Fruit fly (Drosophila melanogaster): ENCODE results near the gene CG3552.
A peak's percentile ranks its signal among the peaks of the same experiment; 100 is the strongest.

Gene CG3552

dm6 chr3L:9426656-9427294, 29.3 kb upstream of the CG3552 start, which contains the start of the genes Atat and Shc (continued):
- TF ChIP-seq pros (GFP tag; optimal IDR thresholded peaks at IDR 0.05) (peak; percentile 21), CG3065 (GFP tag; optimal IDR thresholded peaks at IDR 0.05) (peak; percentile 98), sima (GFP tag; optimal IDR thresholded peaks at IDR 0.05) (peak; percentile 98), crc (GFP tag; optimal IDR thresholded peaks at IDR 0.05) (peak; percentile 98), CG7271 (tag; optimal IDR thresholded peaks at IDR 0.05) (peak; percentile 96), dm (GFP tag; optimal IDR thresholded peaks at IDR 0.05) (peak; percentile 99), cg (GFP tag; optimal IDR thresholded peaks at IDR 0.05) (peak; percentile 2), CG8359 (GFP tag; optimal IDR thresholded peaks at IDR 0.05; ENCODE audit: borderline replicate concordance) (peak; percentile 90), nerfin-2 (GFP tag; IDR thresholded peaks at IDR 0.05; ENCODE audit: partially characterized antibody) (peak; percentile 77), Meics (GFP tag; optimal IDR thresholded peaks at IDR 0.05) (peak; percentile 99), CG9437 (GFP tag; optimal IDR thresholded peaks at IDR 0.05) (peak; percentile 77), CG1024 (GFP tag; IDR thresholded peaks at IDR 0.05) (peak; percentile 96), stc (GFP tag; IDR thresholded peaks at IDR 0.05) (peak; percentile 98), CG1233 (GFP tag; optimal IDR thresholded peaks at IDR 0.05) (peak; percentile 98), CG17568 (GFP tag; optimal IDR thresholded peaks at IDR 0.05) (peak; percentile 95), onecut (GFP tag; IDR thresholded peaks at IDR 0.05) (peak; percentile 94), vfl (GFP tag; optimal IDR thresholded peaks at IDR 0.05) (peak; percentile 99), luna (GFP tag; optimal IDR thresholded peaks at IDR 0.05) (peak; percentile 99), CG7357 (GFP tag; IDR thresholded peaks at IDR 0.05) (peak; percentile 98), maf-S (GFP tag; optimal IDR thresholded peaks at IDR 0.05) (peak; percentile 99), Mad (GFP tag; optimal IDR thresholded peaks at IDR 0.05) (peak; percentile 99), CG13775 (GFP tag; optimal IDR thresholded peaks at IDR 0.05) (peak; percentile 99), ATbp (GFP tag; optimal IDR thresholded peaks at IDR 0.05) (peak; percentile 93), tna (GFP tag; IDR thresholded peaks at IDR 0.05; ENCODE audit: partially characterized antibody) (peak; percentile 80; the same call in 1 of the 2 replicates), Neu2 (GFP tag; optimal IDR thresholded peaks at IDR 0.05; ENCODE audit: borderline replicate concordance) (peak; percentile 97), Mrtf (GFP tag; IDR thresholded peaks at IDR 0.05) (peak; percentile 100), CG7372 (GFP tag; IDR thresholded peaks at IDR 0.05) (peak; percentile 100), CG6813 (GFP tag; optimal IDR thresholded peaks at IDR 0.05) (peak; percentile 96), CG1603 (tag; optimal IDR thresholded peaks at IDR 0.05) (peak; percentile 98), CG32532 (GFP tag; IDR thresholded peaks at IDR 0.05) (peak; percentile 100), insv (GFP tag; optimal IDR thresholded peaks at IDR 0.05) (peak; percentile 16 to 80), CG3163 (GFP tag; optimal IDR thresholded peaks at IDR 0.05) (peak; percentile 96), tll (GFP tag; optimal IDR thresholded peaks at IDR 0.05) (peak; percentile 50 to 94), CG11456 (GFP tag; IDR thresholded peaks at IDR 0.05) (peak; percentile 100), CG13287 (GFP tag; IDR thresholded peaks at IDR 0.05; ENCODE audit: partially characterized antibody) (peak; percentile 94), Nf-YC (tag; optimal IDR thresholded peaks at IDR 0.05) (peak; percentile 91), so (GFP tag; IDR thresholded peaks at IDR 0.05) (peak; percentile 98), CG8765 (GFP tag; IDR thresholded peaks at IDR 0.05) (peak; percentile 99), Rx (GFP tag; IDR thresholded peaks at IDR 0.05) (peak; percentile 99), gfzf (GFP tag; optimal IDR thresholded peaks at IDR 0.05) (peak; percentile 89), Hand (GFP tag; optimal IDR thresholded peaks at IDR 0.05) (peak; percentile 93), ttk (GFP tag; IDR thresholded peaks at IDR 0.05) (peak; percentile 100), CG1792 (GFP tag; optimal IDR thresholded peaks at IDR 0.05) (peak; percentile 99), Atf3 (GFP tag; optimal IDR thresholded peaks at IDR 0.05) (peak; percentile 99), H2.0 (GFP tag; IDR thresholded peaks at IDR 0.05) (peak; percentile 99), CG10431 (GFP tag; optimal IDR thresholded peaks at IDR 0.05) (peak; percentile 86), bbx (GFP tag; IDR thresholded peaks at IDR 0.05; ENCODE audit: partially characterized antibody) (peak; percentile 71; the same call in 1 of the 2 replicates), Hsf (GFP tag; optimal IDR thresholded peaks at IDR 0.05) (peak; percentile 100), CG12071 (GFP tag; optimal IDR thresholded peaks at IDR 0.05) (peak; percentile 97)

All from whole organism, embryonic.